Fruit fly (Drosophila melanogaster) whole organism, embryonic: ENCODE measurements around the gene Ubqn.
A peak's percentile ranks its signal among the peaks of the same experiment; 100 is the strongest.

ENCODE experiments used
- Abd-B ChIP-seq: fragments of 200-800 bp; sonication (Bioruptor generic); optimal IDR thresholded peaks from 2 replicates; lab custom pipeline; 2018; ENCODE audit warnings: missing biosample characterization, mild to moderate bottlenecking, missing genetic modification characterization, moderate library complexity
- Bgb ChIP-seq: fragments of 200-800 bp; sonication (Bioruptor generic); IDR thresholded peaks from 2 replicates; pipeline ENCODE4 v1.3.6; 2022; ENCODE audit warnings: missing biosample characterization, missing genetic modification characterization; ENCODE audit not compliant: partially characterized antibody
- CG10321 ChIP-seq: fragments of 200-800 bp; sonication (Bioruptor generic); IDR thresholded peaks from 2 replicates; pipeline ENCODE4 v1.3.6; 2022; ENCODE audit warnings: missing biosample characterization, missing genetic modification characterization
- CG10543 ChIP-seq: fragments of 200-800 bp; sonication (Bioruptor generic); optimal IDR thresholded peaks from 3 replicates; lab custom pipeline; 2017; ENCODE audit warnings: missing biosample characterization, mild to moderate bottlenecking, missing genetic modification characterization, moderate library complexity
- CG12071 ChIP-seq: fragments of 200-800 bp; sonication (Bioruptor generic); optimal IDR thresholded peaks from 3 replicates; lab custom pipeline; 2018; ENCODE audit warnings: missing biosample characterization, mild to moderate bottlenecking, missing genetic modification characterization
- CG12104 ChIP-seq: fragments of 200-800 bp; sonication (Bioruptor generic); optimal IDR thresholded peaks from 3 replicates; lab custom pipeline; 2016; ENCODE audit warnings: missing biosample characterization, missing genetic modification characterization
- CG15601 ChIP-seq: fragments of 200-800 bp; sonication (Bioruptor generic); optimal IDR thresholded peaks from 3 replicates; lab custom pipeline; 2019; ENCODE audit warnings: missing biosample characterization, mild to moderate bottlenecking, missing genetic modification characterization, moderate library complexity
- CG17829 ChIP-seq: fragments of 200-800 bp; optimal IDR thresholded peaks from 2 replicates; lab custom pipeline; 2019; ENCODE audit warnings: missing biosample characterization, mild to moderate bottlenecking, missing genetic modification characterization, moderate library complexity
- CG30020 ChIP-seq: fragments of 200-800 bp; optimal IDR thresholded peaks from 2 replicates; lab custom pipeline; 2019; ENCODE audit warnings: missing biosample characterization, mild to moderate bottlenecking, missing genetic modification characterization, moderate library complexity
- CG30403 ChIP-seq: fragments of 200-800 bp; sonication (Bioruptor generic); optimal IDR thresholded peaks from 3 replicates; lab custom pipeline; 2016; ENCODE audit warnings: missing biosample characterization, missing genetic modification characterization
- CG30431 ChIP-seq: fragments of 200-800 bp; sonication (Bioruptor generic); optimal IDR thresholded peaks from 2 replicates; lab custom pipeline; 2017; ENCODE audit warnings: missing biosample characterization, missing genetic modification characterization
- CG31224 ChIP-seq: fragments of 200-800 bp; sonication (Bioruptor generic); IDR thresholded peaks from 2 replicates; pipeline ENCODE4 v1.3.6; 2022; ENCODE audit warnings: missing biosample characterization, missing genetic modification characterization
- CG32532 ChIP-seq: fragments of 200-800 bp; sonication (Bioruptor generic); IDR thresholded peaks from 2 replicates; pipeline ENCODE4 v1.3.6; 2022; ENCODE audit warnings: missing biosample characterization, missing genetic modification characterization
- CG32767 ChIP-seq: fragments of 200-800 bp; sonication (Bioruptor generic); IDR thresholded peaks from 2 replicates; pipeline ENCODE4 v1.3.6; 2022; ENCODE audit warnings: missing biosample characterization, missing genetic modification characterization
- CG34422 ChIP-seq: fragments of 200-800 bp; sonication (Bioruptor generic); IDR thresholded peaks from 3 replicates; pipeline ENCODE4 v1.3.6; 2022; ENCODE audit warnings: missing biosample characterization, missing genetic modification characterization
- CG3995 ChIP-seq: fragments of 200-800 bp; sonication (Bioruptor generic); optimal IDR thresholded peaks from 3 replicates; lab custom pipeline; 2016; ENCODE audit warnings: missing biosample characterization, missing genetic modification characterization
- CG42726 ChIP-seq: fragments of 200-800 bp; sonication (Bioruptor generic); IDR thresholded peaks from 2 replicates; pipeline ENCODE4 v1.3.6; 2022; ENCODE audit warnings: missing biosample characterization, missing genetic modification characterization; ENCODE audit not compliant: partially characterized antibody
- CG4282 ChIP-seq: fragments of 200-800 bp; sonication (Bioruptor generic); optimal IDR thresholded peaks from 2 replicates; lab custom pipeline; 2016; ENCODE audit warnings: missing biosample characterization, missing genetic modification characterization
- CG4617 ChIP-seq: fragments of 200-800 bp; sonication (Bioruptor generic); optimal IDR thresholded peaks from 3 replicates; lab custom pipeline; 2016; ENCODE audit warnings: missing biosample characterization, missing genetic modification characterization, borderline replicate concordance
- CG4820 ChIP-seq: fragments of 200-800 bp; sonication (Bioruptor generic); optimal IDR thresholded peaks from 3 replicates; lab custom pipeline; 2016; ENCODE audit warnings: missing biosample characterization, missing genetic modification characterization
- CG6689 ChIP-seq: fragments of 200-800 bp; sonication (Bioruptor generic); IDR thresholded peaks from 2 replicates; pipeline ENCODE4 v1.3.6; 2022; ENCODE audit warnings: missing biosample characterization, missing genetic modification characterization
- CG7357 ChIP-seq: fragments of 200-800 bp; sonication (Bioruptor generic); IDR thresholded peaks from 3 replicates; pipeline ENCODE4 v1.3.6; 2022; ENCODE audit warnings: missing biosample characterization, missing genetic modification characterization
- CG7987 ChIP-seq: fragments of 200-800 bp; sonication (Bioruptor generic); optimal IDR thresholded peaks from 2 replicates; lab custom pipeline; 2018; ENCODE audit warnings: missing biosample characterization, mild to moderate bottlenecking, missing genetic modification characterization, moderate library complexity
- CG9817 ChIP-seq: fragments of 200-800 bp; sonication (Bioruptor generic); optimal IDR thresholded peaks from 2 replicates; lab custom pipeline; 2018; ENCODE audit warnings: missing biosample characterization, mild to moderate bottlenecking, missing genetic modification characterization, moderate library complexity
- CkIIα-i1 ChIP-seq: fragments of 200-800 bp; sonication (Bioruptor generic); IDR thresholded peaks from 2 replicates; pipeline ENCODE4 v1.3.6; 2022; ENCODE audit warnings: missing biosample characterization, missing genetic modification characterization
- D19B ChIP-seq: fragments of 200-800 bp; sonication (Bioruptor generic); optimal IDR thresholded peaks from 2 replicates; lab custom pipeline; 2017; ENCODE audit warnings: missing biosample characterization, mild to moderate bottlenecking, missing genetic modification characterization
- HLH3B ChIP-seq: fragments of 200-800 bp; sonication (Bioruptor generic); IDR thresholded peaks from 2 replicates; pipeline ENCODE4 v1.3.6; 2022; ENCODE audit warnings: missing biosample characterization, missing genetic modification characterization
- Myb ChIP-seq: fragments of 200-800 bp; sonication (Bioruptor generic); optimal IDR thresholded peaks from 2 replicates; lab custom pipeline; 2016; ENCODE audit warnings: missing biosample characterization, missing genetic modification characterization
- NC2β ChIP-seq: fragments of 200-800 bp; sonication (Bioruptor generic); optimal IDR thresholded peaks from 2 replicates; lab custom pipeline; 2016; ENCODE audit warnings: missing biosample characterization, missing genetic modification characterization
- Nf-YA ChIP-seq: fragments of 200-800 bp; sonication (Bioruptor generic); IDR thresholded peaks from 2 replicates; pipeline ENCODE4 v1.3.6; 2022; ENCODE audit warnings: missing biosample characterization, missing genetic modification characterization
- PHDP ChIP-seq: fragments of 200-800 bp; sonication (Bioruptor generic); optimal IDR thresholded peaks from 3 replicates; lab custom pipeline; 2018; ENCODE audit warnings: missing biosample characterization, mild to moderate bottlenecking, missing genetic modification characterization, moderate library complexity
- Rx ChIP-seq: fragments of 200-800 bp; sonication (Bioruptor generic); IDR thresholded peaks from 2 replicates; pipeline ENCODE4 v1.3.6; 2022; ENCODE audit warnings: missing biosample characterization, missing genetic modification characterization
- Spps ChIP-seq: fragments of 200-800 bp; sonication (Bioruptor generic); optimal IDR thresholded peaks from 2 replicates; lab custom pipeline; 2018; ENCODE audit warnings: missing biosample characterization, mild to moderate bottlenecking, missing genetic modification characterization
- ash1 ChIP-seq: fragments of 200-800 bp; sonication (Bioruptor generic); optimal IDR thresholded peaks from 2 replicates; lab custom pipeline; 2018; ENCODE audit warnings: missing biosample characterization, mild to moderate bottlenecking, missing genetic modification characterization
- bsh ChIP-seq, 2 experiments: fragments of 200-800 bp; sonication (Bioruptor generic); optimal IDR thresholded peaks; 2 replicates each; lab custom pipeline; 2017 to 2018; ENCODE audit warnings: mild to moderate bottlenecking in 2 of 2, missing biosample characterization in 2 of 2, missing genetic modification characterization in 2 of 2, moderate library complexity in 1 of 2
- crol ChIP-seq: fragments of 200-800 bp; sonication (Bioruptor generic); IDR thresholded peaks from 2 replicates; pipeline ENCODE4 v1.3.6; 2022; ENCODE audit warnings: missing biosample characterization, missing genetic modification characterization
- dan ChIP-seq: fragments of 200-800 bp; sonication (Bioruptor generic); IDR thresholded peaks from 2 replicates; pipeline ENCODE4 v1.3.6; 2022; ENCODE audit warnings: missing biosample characterization, missing genetic modification characterization
- danr ChIP-seq: fragments of 200-800 bp; sonication (Bioruptor generic); IDR thresholded peaks from 2 replicates; pipeline ENCODE4 v1.3.6; 2022; ENCODE audit warnings: missing biosample characterization, missing genetic modification characterization
- grn ChIP-seq: fragments of 200-800 bp; sonication (Bioruptor generic); optimal IDR thresholded peaks from 3 replicates; lab custom pipeline; 2017; ENCODE audit warnings: missing biosample characterization, missing genetic modification characterization
- ind ChIP-seq: fragments of 200-800 bp; sonication (Bioruptor generic); optimal IDR thresholded peaks from 3 replicates; lab custom pipeline; 2016; ENCODE audit warnings: missing biosample characterization, missing genetic modification characterization
- klu ChIP-seq: fragments of 200-800 bp; sonication (Bioruptor generic); IDR thresholded peaks from 2 replicates; pipeline ENCODE4 v1.3.6; 2022; ENCODE audit warnings: missing biosample characterization, missing genetic modification characterization
- lab ChIP-seq: fragments of 200-800 bp; sonication (Bioruptor generic); optimal IDR thresholded peaks from 3 replicates; lab custom pipeline; 2017; ENCODE audit warnings: missing biosample characterization, missing genetic modification characterization, mild to moderate bottlenecking, moderate library complexity, missing genetic modification reagents
- otp ChIP-seq: fragments of 200-800 bp; sonication (Bioruptor generic); IDR thresholded peaks from 3 replicates; pipeline ENCODE4, ENCODE4 v1.3.6; 2022; ENCODE audit warnings: missing biosample characterization, missing genetic modification characterization
- peb ChIP-seq: fragments of 200-800 bp; sonication (Bioruptor generic); IDR thresholded peaks from 2 replicates; pipeline ENCODE4 v1.3.6; 2022; ENCODE audit warnings: missing biosample characterization, missing genetic modification characterization
- pnt ChIP-seq: fragments of 200-800 bp; sonication (Bioruptor generic); optimal IDR thresholded peaks from 3 replicates; lab custom pipeline; 2016; ENCODE audit warnings: missing biosample characterization, missing genetic modification characterization
- sd ChIP-seq: fragments of 200-800 bp; sonication (Bioruptor generic); optimal IDR thresholded peaks from 3 replicates; lab custom pipeline; 2018; ENCODE audit warnings: missing biosample characterization, mild to moderate bottlenecking, missing genetic modification characterization, moderate library complexity
- shn ChIP-seq: fragments of 200-800 bp; sonication (Bioruptor generic); optimal IDR thresholded peaks from 3 replicates; lab custom pipeline; 2016; ENCODE audit warnings: missing biosample characterization, missing genetic modification characterization
- slbo ChIP-seq: fragments of 200-800 bp; sonication (Bioruptor generic); IDR thresholded peaks from 2 replicates; pipeline ENCODE4 v1.3.6; 2022; ENCODE audit warnings: missing biosample characterization, missing genetic modification characterization
- sqz ChIP-seq: fragments of 200-800 bp; sonication (Bioruptor generic); optimal IDR thresholded peaks from 3 replicates; lab custom pipeline; 2018; ENCODE audit warnings: missing biosample characterization, mild to moderate bottlenecking, missing genetic modification characterization

The Ubqn gene

dm6 chrX:19692951-19693698, 9.5 kb downstream of the Ubqn start, which contains the start of gene Mer (continued):
- peak; percentile 89 for TF ChIP-seq PHDP (tag; lab: Kevin White, UChicago)
- TF ChIP-seq CG30403 = peak; percentile 84
- TF ChIP-seq CG6689 (GFP tag; lab: Robert Waterston, UW) = peak; percentile 74
- TF ChIP-seq klu = peak; percentile 51; the same call in 1 of the 2 replicates
- TF ChIP-seq CG9817 (tag; lab: Kevin White, UChicago) = peak; percentile 78
- peak; percentile 89 for TF ChIP-seq CG32532 (GFP tag; lab: Robert Waterston, UW)
- TF ChIP-seq Bgb (GFP tag; lab: Robert Waterston, UW) = peak; percentile 13; the same call in 1 of the 2 replicates
- TF ChIP-seq CG10543 (GFP tag; lab: Kevin White, UChicago) = peak; percentile 67
- peak; percentile 63 for TF ChIP-seq CG31224 (GFP tag; lab: Robert Waterston, UW)
- peak; percentile 55; the same call in 1 of the 2 replicates for TF ChIP-seq peb (GFP tag; lab: Robert Waterston, UW)
- no peak for TF ChIP-seq CkIIα-i1 (GFP tag; lab: Robert Waterston, UW)
- TF ChIP-seq CG17829 (tag; lab: Kevin White, UChicago) = peak; percentile 87
- TF ChIP-seq CG42726 = no peak
- TF ChIP-seq NC2β (GFP tag; lab: Kevin White, UChicago) = peak; percentile 79
- TF ChIP-seq Myb (GFP tag; lab: Kevin White, UChicago) = peak; percentile 71
- peak; percentile 6 for TF ChIP-seq CG12104
- TF ChIP-seq ind (GFP tag; lab: Kevin White, UChicago) = peak; percentile 84
- TF ChIP-seq pnt (GFP tag; lab: Kevin White, UChicago) = peak; percentile 76
- peak; percentile 79 for TF ChIP-seq CG4617 (GFP tag; lab: Kevin White, UChicago)
- peak; percentile 76; the same call in 2 of the 3 replicates for TF ChIP-seq otp
- peak; percentile 67 for TF ChIP-seq CG30431
- peak; percentile 89 for TF ChIP-seq shn (GFP tag; lab: Kevin White, UChicago)
- TF ChIP-seq Nf-YA = peak; percentile 59; the same call in 1 of the 2 replicates
- TF ChIP-seq CG30020 (tag; lab: Kevin White, UChicago) = peak; percentile 63
- peak; percentile 90 for TF ChIP-seq CG32767
- TF ChIP-seq CG7357 (GFP tag; lab: Robert Waterston, UW) = peak; percentile 69; the same call in 1 of the 3 replicates
- peak; percentile 83 for TF ChIP-seq HLH3B (GFP tag; lab: Robert Waterston, UW)
- peak; percentile 33 for TF ChIP-seq ash1 (GFP tag; lab: Kevin White, UChicago)
- TF ChIP-seq lab = peak; percentile 92
- TF ChIP-seq Rx = peak; percentile 63
- TF ChIP-seq CG10321 (GFP tag; lab: Robert Waterston, UW) = peak; percentile 30; the same call in 1 of the 2 replicates
- TF ChIP-seq slbo = peak; percentile 87
- peak; percentile 63 for TF ChIP-seq CG15601 (tag; lab: Kevin White, UChicago)
- TF ChIP-seq Spps (tag; lab: Kevin White, UChicago) = peak; percentile 56
- TF ChIP-seq bsh (GFP tag; optimal IDR thresholded peaks at IDR 0.05; lab: Kevin White, UChicago) = peak; percentile 76 to 82
- TF ChIP-seq CG4820 (GFP tag; lab: Kevin White, UChicago) = peak; percentile 99
- TF ChIP-seq CG3995 (GFP tag; lab: Kevin White, UChicago) = peak; percentile 44
- TF ChIP-seq danr (GFP tag; lab: Robert Waterston, UW) = no peak
- TF ChIP-seq CG7987 (GFP tag; lab: Kevin White, UChicago) = peak; percentile 76
- no peak for TF ChIP-seq grn (GFP tag; lab: Kevin White, UChicago)
- TF ChIP-seq D19B (GFP tag; lab: Kevin White, UChicago) = peak; percentile 77
- TF ChIP-seq Abd-B (GFP tag; lab: Kevin White, UChicago) = peak; percentile 73
- peak; percentile 73 for TF ChIP-seq CG4282
- peak; percentile 88 for TF ChIP-seq CG34422 (GFP tag; lab: Robert Waterston, UW)
- TF ChIP-seq crol = peak; percentile 24; the same call in 1 of the 2 replicates
- TF ChIP-seq sqz (GFP tag; lab: Kevin White, UChicago) = no peak
- TF ChIP-seq CG12071 (GFP tag; lab: Kevin White, UChicago) = peak; percentile 90
- TF ChIP-seq sd (tag; lab: Kevin White, UChicago) = no peak
- TF ChIP-seq dan (GFP tag; lab: Robert Waterston, UW) = no peak
